Fruit fly (Drosophila melanogaster): Measurements from ENCODE around the gene Iml1.

DNA sequence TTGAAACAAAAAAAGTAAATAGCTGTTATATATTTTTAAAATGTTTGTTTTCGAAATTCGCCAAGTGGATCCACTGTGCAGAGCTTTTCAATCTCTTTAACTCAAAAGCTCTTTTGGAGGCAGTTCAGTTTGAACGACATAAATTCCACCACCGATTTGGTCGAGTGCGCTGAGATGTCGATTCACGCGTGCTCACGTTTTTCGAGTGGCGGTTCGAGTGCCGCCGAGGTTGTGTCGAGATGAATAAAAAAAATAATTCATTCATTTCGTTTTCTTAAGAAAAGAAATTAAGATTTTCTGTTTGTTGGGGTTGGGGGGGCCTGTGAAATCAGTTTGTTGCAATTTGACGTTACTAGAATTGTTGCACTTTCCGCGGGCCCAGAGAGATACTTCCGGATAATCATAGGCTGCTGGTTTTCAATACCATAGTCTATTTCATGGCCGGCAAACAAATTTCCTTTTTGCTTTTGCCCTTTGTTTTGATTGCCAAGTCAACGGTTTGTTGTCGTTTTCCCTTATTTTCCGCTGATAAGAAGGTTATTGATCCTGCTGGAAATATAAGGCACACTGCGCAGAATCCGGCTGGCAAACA, 45.1 kb downstream of the Iml1 start:
- TF ChIP-seq Sin3A (optimal IDR thresholded peaks at IDR 0.05) (no peak), psq (optimal IDR thresholded peaks at IDR 0.05) (no peak), ttk (optimal IDR thresholded peaks at IDR 0.05) (no peak), insv (optimal IDR thresholded peaks at IDR 0.05) (no peak)

Measured in Kc167 (cell line).